Fruit fly (Drosophila melanogaster) whole organism, pupa: ENCODE data around the gene sa.

ENCODE experiments used
- CG8301 ChIP-seq: fragments of 200-800 bp; sonication (Bioruptor generic); optimal IDR thresholded peaks from 2 replicates; lab custom pipeline; 2018; ENCODE audit warnings: missing biosample characterization, mild to moderate bottlenecking, missing genetic modification characterization
- Pif1B ChIP-seq: fragments of 200-800 bp; sonication (Bioruptor generic); optimal IDR thresholded peaks from 3 replicates; lab custom pipeline; 2016; ENCODE audit warnings: missing biosample characterization, missing genetic modification characterization
- fd96Ca ChIP-seq: fragments of 200-800 bp; sonication (Bioruptor generic); IDR thresholded peaks from 3 replicates; pipeline ENCODE4 v1.3.6; 2022; ENCODE audit warnings: missing biosample characterization, missing genetic modification characterization

dm6 chr3L:21400206-21400605 lies 6.3 kb downstream of the sa start:
- TF ChIP-seq fd96Ca (GFP tag; lab: Robert Waterston, UW) (no peak), CG8301 (tag; lab: Kevin White, UChicago) (no peak), Pif1B (GFP tag; lab: Kevin White, UChicago) (no peak)
